Worm (Caenorhabditis elegans) whole organism, L4/young adult: ENCODE results near the gene VZK822L.2.

Experiments
- W03F9.2 ChIP-seq: fragments of 150-350 bp; optimal IDR thresholded peaks from 2 replicates; lab custom pipeline; 2014; ENCODE audit warnings: missing biosample characterization, missing genetic modification characterization
- him-1 ChIP-seq: sonication (generic microtip); optimal IDR thresholded peaks from 2 replicates; lab custom pipeline; 2016; ENCODE audit warnings: missing genotype, missing genetic modification reagents, missing genetic modification characterization, missing compliant biosample characterization

- TF ChIP-seq him-1 (tag; lab: Kevin White, UChicago) (no peak), W03F9.2 (tag; lab: Kevin White, UChicago) (no peak)
These were observed 45.3 kb downstream of the VZK822L.2 start for ce11 chrIV:11957074-11957473.
